Fruit fly (Drosophila melanogaster): ENCODE measurements around the gene CG42831.
A peak's percentile ranks its signal among the peaks of the same experiment; 100 is the strongest.

Gene CG42831

DNA sequence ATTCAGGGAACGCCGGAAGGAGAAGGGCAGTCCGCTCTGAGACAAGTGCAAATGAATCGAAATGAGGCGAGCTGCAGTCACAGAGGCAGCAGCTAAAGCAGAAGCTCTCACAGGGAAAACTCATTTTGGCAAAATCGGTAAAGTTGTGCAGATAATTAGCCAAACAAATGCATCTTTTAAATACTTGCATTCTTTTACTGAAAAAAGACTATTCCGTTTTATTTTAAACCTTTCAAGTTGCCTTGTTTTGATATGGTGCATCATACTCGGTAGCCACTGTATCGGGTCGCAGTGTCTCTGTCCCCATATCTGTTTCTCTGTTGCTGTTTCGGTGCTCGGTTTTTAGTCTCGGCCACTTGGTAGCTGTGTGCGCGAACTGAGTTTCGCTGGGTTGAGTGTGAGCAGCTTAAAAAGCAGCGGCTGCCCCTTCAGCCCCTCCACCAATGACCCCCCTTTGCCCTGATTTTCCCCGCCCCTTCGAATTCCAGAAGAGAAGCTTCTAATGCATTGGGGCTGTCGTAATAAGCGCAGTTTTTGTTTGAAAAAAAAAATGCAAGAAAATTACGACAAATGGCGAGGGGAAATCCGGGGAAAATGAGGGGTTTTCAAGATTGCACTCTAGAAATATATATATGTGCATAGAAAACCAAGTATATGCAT is 38.1 kb upstream of the CG42831 start (continued):
- TF ChIP-seq Side (GFP tag; optimal IDR thresholded peaks at IDR 0.05): peak; percentile 92
- peak; percentile 54 for TF ChIP-seq Ravus (GFP tag; IDR thresholded peaks at IDR 0.05)
- peak; percentile 93 for TF ChIP-seq unpg (GFP tag; optimal IDR thresholded peaks at IDR 0.05)
- peak; percentile 78 for TF ChIP-seq tup (GFP tag; optimal IDR thresholded peaks at IDR 0.05)
- peak; percentile 96 for TF ChIP-seq Antp (GFP tag; optimal IDR thresholded peaks at IDR 0.05)
- TF ChIP-seq Spps (tag; optimal IDR thresholded peaks at IDR 0.05): peak; percentile 61
- peak; percentile 71 for TF ChIP-seq CrebB (tag; optimal IDR thresholded peaks at IDR 0.05)
- TF ChIP-seq prd (optimal IDR thresholded peaks at IDR 0.05): no peak
- TF ChIP-seq prd (GFP tag; IDR thresholded peaks at IDR 0.05): peak; percentile 95
- no peak for TF ChIP-seq Dfd (GFP tag; optimal IDR thresholded peaks at IDR 0.05)
- TF ChIP-seq gsb (GFP tag; IDR thresholded peaks at IDR 0.05): peak; percentile 20; the same call in 1 of the 2 replicates
- TF ChIP-seq H2.0 (GFP tag; IDR thresholded peaks at IDR 0.05): peak; percentile 91
- no peak for TF ChIP-seq CG34224 (GFP tag; IDR thresholded peaks at IDR 0.05; ENCODE audit: partially characterized antibody)
- no peak for TF ChIP-seq Stat92E (GFP tag; optimal IDR thresholded peaks at IDR 0.05)
- peak; percentile 17 for TF ChIP-seq CG3838 (GFP tag; optimal IDR thresholded peaks at IDR 0.05)
- TF ChIP-seq MBD-R2 (GFP tag; IDR thresholded peaks at IDR 0.05): peak; percentile 64
- TF ChIP-seq CG16815 (GFP tag; optimal IDR thresholded peaks at IDR 0.05): peak; percentile 57
- peak; percentile 79 for TF ChIP-seq CG4707 (GFP tag; optimal IDR thresholded peaks at IDR 0.05)
- peak; percentile 87 for TF ChIP-seq CG11247 (GFP tag; IDR thresholded peaks at IDR 0.05)
- no peak for TF ChIP-seq CG15479 (GFP tag; optimal IDR thresholded peaks at IDR 0.05)
- peak; percentile 45 for TF ChIP-seq CG14965 (GFP tag; optimal IDR thresholded peaks at IDR 0.05; ENCODE audit: borderline replicate concordance)
- peak; percentile 78 for TF ChIP-seq CG43689 (GFP tag; IDR thresholded peaks at IDR 0.05)
- peak; percentile 66 for TF ChIP-seq CG6654 (GFP tag; optimal IDR thresholded peaks at IDR 0.05)
- peak; percentile 88 for TF ChIP-seq ssp (GFP tag; IDR thresholded peaks at IDR 0.05)
- TF ChIP-seq bcd (GFP tag; optimal IDR thresholded peaks at IDR 0.05): peak; percentile 88
- TF ChIP-seq bbx (GFP tag; IDR thresholded peaks at IDR 0.05; ENCODE audit: partially characterized antibody): no peak
- no peak for TF ChIP-seq unc-4 (GFP tag; IDR thresholded peaks at IDR 0.05; ENCODE audit: partially characterized antibody)
- peak; percentile 80 for TF ChIP-seq Camta (GFP tag; optimal IDR thresholded peaks at IDR 0.05)
- TF ChIP-seq CG4424 (GFP tag; optimal IDR thresholded peaks at IDR 0.05): peak; percentile 89
- peak; percentile 66 for TF ChIP-seq Meics (GFP tag; optimal IDR thresholded peaks at IDR 0.05)
- no peak for TF ChIP-seq Sin3A (optimal IDR thresholded peaks at IDR 0.05)
- peak; percentile 94 for TF ChIP-seq H15 (GFP tag; IDR thresholded peaks at IDR 0.05)
- TF ChIP-seq Optix (GFP tag; IDR thresholded peaks at IDR 0.05): peak; percentile 92
- TF ChIP-seq Atf6 (GFP tag; IDR thresholded peaks at IDR 0.05): peak; percentile 71
- TF ChIP-seq Trl (optimal IDR thresholded peaks at IDR 0.05): no peak
- TF ChIP-seq Trl (GFP tag; optimal IDR thresholded peaks at IDR 0.05): peak; percentile 88
- TF ChIP-seq CG31224 (GFP tag; IDR thresholded peaks at IDR 0.05): peak; percentile 57
- TF ChIP-seq sisA (GFP tag; IDR thresholded peaks at IDR 0.05): peak; percentile 96
- TF ChIP-seq HHEX (GFP tag; optimal IDR thresholded peaks at IDR 0.05): peak; percentile 83
- TF ChIP-seq tap (tag; optimal IDR thresholded peaks at IDR 0.05): peak; percentile 88
- TF ChIP-seq Drgx (GFP tag; IDR thresholded peaks at IDR 0.05): peak; percentile 99
- peak; percentile 53 for TF ChIP-seq CG18011 (GFP tag; optimal IDR thresholded peaks at IDR 0.05)
- peak; percentile 78 for TF ChIP-seq gcm (GFP tag; optimal IDR thresholded peaks at IDR 0.05)
- peak; percentile 34; the same call in 1 of the 2 replicates for TF ChIP-seq NFAT (GFP tag; IDR thresholded peaks at IDR 0.05)
- TF ChIP-seq Taf1 (GFP tag; IDR thresholded peaks at IDR 0.05): peak; percentile 74
- peak; percentile 88 for TF ChIP-seq btn (GFP tag; optimal IDR thresholded peaks at IDR 0.05)
- TF ChIP-seq CG12219 (GFP tag; optimal IDR thresholded peaks at IDR 0.05): peak; percentile 88
- no peak for TF ChIP-seq chinmo (GFP tag; IDR thresholded peaks at IDR 0.05; ENCODE audit: partially characterized antibody)
- peak; percentile 70 for TF ChIP-seq CG12236 (GFP tag; optimal IDR thresholded peaks at IDR 0.05)
- peak; percentile 85; the same call in 2 of the 3 replicates for TF ChIP-seq CG2199 (GFP tag; IDR thresholded peaks at IDR 0.05)
- TF ChIP-seq ara (GFP tag; IDR thresholded peaks at IDR 0.05): peak; percentile 96

Measured in whole organism, embryonic.